Fruit fly (Drosophila melanogaster): Measurements from ENCODE around the gene RpS19b.

dm6 chr3R:23931095-23931728 lies 2.1 kb downstream of the RpS19b start, which contains the start of the genes Rpt2 and CG13599:
- TF ChIP-seq ems (GFP tag; optimal IDR thresholded peaks at IDR 0.05), result no peak
- TF ChIP-seq CG7357 (GFP tag; IDR thresholded peaks at IDR 0.05), result no peak
